Worm (Caenorhabditis elegans) whole organism, L4 larva: ENCODE measurements around the gene syx-6.

Source experiments
- ceh-28 ChIP-seq: fragments of 150-350 bp; optimal IDR thresholded peaks from 2 replicates; lab custom pipeline; 2014; ENCODE audit warnings: missing biosample characterization, missing genetic modification reagents, missing genetic modification characterization
- ces-1 ChIP-seq: fragments of 150-350 bp; sonication (generic microtip); optimal IDR thresholded peaks from 4 replicates; lab custom pipeline; 2014; ENCODE audit warnings: missing biosample characterization, missing genetic modification reagents, missing genetic modification characterization
- hmg-1.1 ChIP-seq: fragments of 200-800 bp; sonication (Bioruptor generic); IDR thresholded peaks from 2 replicates; pipeline ENCODE4 v1.3.6; 2022; ENCODE audit warnings: missing genetic modification reagents, missing genetic modification characterization, missing compliant biosample characterization
- mdl-1 ChIP-seq, 2 experiments: fragments of 150-350 bp in 1 of 2; sonication (generic microtip) in 1 of 2; optimal IDR thresholded peaks; 2 replicates each; lab custom pipeline; 2014 to 2017; ENCODE audit warnings: missing biosample characterization in 2 of 2, missing genetic modification characterization in 2 of 2
- nhr-25 ChIP-seq: sonication (generic microtip); optimal IDR thresholded peaks from 2 replicates; lab custom pipeline; 2017; ENCODE audit warnings: missing genetic modification characterization, mild to moderate bottlenecking, missing compliant biosample characterization, antibody characterized with exemption, moderate library complexity, borderline replicate concordance; ENCODE audit not compliant: insufficient read depth
- pqm-1 ChIP-seq: sonication (generic microtip); optimal IDR thresholded peaks from 2 replicates; lab custom pipeline; 2017; ENCODE audit warnings: missing biosample characterization, missing genetic modification characterization
- skn-1 ChIP-seq: fragments of 150-350 bp; optimal IDR thresholded peaks from 2 replicates; lab custom pipeline; 2014; ENCODE audit warnings: missing biosample characterization, missing genetic modification characterization
- snpc-4 ChIP-seq: fragments of 150-350 bp; optimal IDR thresholded peaks from 2 replicates; lab custom pipeline; 2014; ENCODE audit warnings: missing biosample characterization, missing genetic modification characterization
- unc-39 ChIP-seq: sonication (generic microtip); optimal IDR thresholded peaks from 2 replicates; lab custom pipeline; 2017; ENCODE audit warnings: missing biosample characterization, missing genetic modification characterization

ce11 chrX:3178501-3178900 is 14.2 kb downstream of the syx-6 start, which contains the start of gene klp-4:
- TF ChIP-seq ces-1 = no peak
- no peak for TF ChIP-seq nhr-25 (tag; lab: Kevin White, UChicago)
- TF ChIP-seq snpc-4 (tag; lab: Kevin White, UChicago) = no peak
- no peak for TF ChIP-seq unc-39
- TF ChIP-seq skn-1 (tag; lab: Kevin White, UChicago) = no peak
- TF ChIP-seq hmg-1.1 = no peak
- no peak for TF ChIP-seq mdl-1 (tag; optimal IDR thresholded peaks at IDR 0.05; lab: Kevin White, UChicago)
- TF ChIP-seq ceh-28 (tag; lab: Kevin White, UChicago) = no peak
- TF ChIP-seq pqm-1 = peak; percentile 6
